Fruit fly (Drosophila melanogaster) whole organism, embryonic: ENCODE measurements around the gene CG12321.
A peak's percentile ranks its signal among the peaks of the same experiment; 100 is the strongest.

ENCODE experiments used
- Adf1 ChIP-seq: fragments of 200-800 bp; sonication (Bioruptor generic); IDR thresholded peaks from 2 replicates; pipeline ENCODE4 v1.3.6; 2022; ENCODE audit warnings: missing biosample characterization, missing genetic modification characterization
- BtbVII ChIP-seq: fragments of 200-800 bp; sonication (Bioruptor generic); optimal IDR thresholded peaks from 3 replicates; lab custom pipeline; 2017; ENCODE audit warnings: missing biosample characterization, mild to moderate bottlenecking, missing genetic modification characterization
- CG10274 ChIP-seq: fragments of 200-800 bp; sonication (Bioruptor generic); optimal IDR thresholded peaks from 3 replicates; lab custom pipeline; 2017; ENCODE audit warnings: missing biosample characterization, mild to moderate bottlenecking, missing genetic modification characterization
- CG10543 ChIP-seq: fragments of 200-800 bp; sonication (Bioruptor generic); optimal IDR thresholded peaks from 3 replicates; lab custom pipeline; 2017; ENCODE audit warnings: missing biosample characterization, mild to moderate bottlenecking, missing genetic modification characterization, moderate library complexity
- CG12071 ChIP-seq: fragments of 200-800 bp; sonication (Bioruptor generic); optimal IDR thresholded peaks from 3 replicates; lab custom pipeline; 2018; ENCODE audit warnings: missing biosample characterization, mild to moderate bottlenecking, missing genetic modification characterization
- CG1233 ChIP-seq: fragments of 200-800 bp; sonication (Bioruptor generic); optimal IDR thresholded peaks from 4 replicates; lab custom pipeline; 2018; ENCODE audit warnings: missing biosample characterization, mild to moderate bottlenecking, missing genetic modification characterization
- CG12942 ChIP-seq: fragments of 200-800 bp; sonication (Bioruptor generic); optimal IDR thresholded peaks from 3 replicates; lab custom pipeline; 2016; ENCODE audit warnings: missing biosample characterization, missing genetic modification characterization
- CG13775 ChIP-seq: fragments of 200-800 bp; sonication (Bioruptor generic); optimal IDR thresholded peaks from 3 replicates; lab custom pipeline; 2017; ENCODE audit warnings: missing biosample characterization, mild to moderate bottlenecking, missing genetic modification characterization
- CG14050 ChIP-seq: fragments of 200-800 bp; sonication (Bioruptor generic); IDR thresholded peaks from 3 replicates; pipeline ENCODE4 v1.3.6; 2022; ENCODE audit warnings: missing biosample characterization, missing genetic modification characterization
- CG14860 ChIP-seq: fragments of 200-800 bp; sonication (Bioruptor generic); IDR thresholded peaks from 3 replicates; pipeline ENCODE4 v1.3.6; 2022; ENCODE audit warnings: missing biosample characterization, missing genetic modification characterization; ENCODE audit not compliant: partially characterized antibody
- CG17186 ChIP-seq: fragments of 200-800 bp; sonication (Bioruptor generic); optimal IDR thresholded peaks from 3 replicates; lab custom pipeline; 2017; ENCODE audit warnings: missing biosample characterization, missing genetic modification reagents, missing genetic modification characterization
- CG3065 ChIP-seq: fragments of 200-800 bp; sonication (Bioruptor generic); optimal IDR thresholded peaks from 2 replicates; lab custom pipeline; 2016; ENCODE audit warnings: missing biosample characterization, missing genetic modification characterization
- CG3163 ChIP-seq: fragments of 200-800 bp; sonication (Bioruptor generic); optimal IDR thresholded peaks from 3 replicates; lab custom pipeline; 2016; ENCODE audit warnings: missing biosample characterization, missing genetic modification characterization
- CG6765 ChIP-seq: fragments of 200-800 bp; sonication (Bioruptor generic); optimal IDR thresholded peaks from 3 replicates; lab custom pipeline; 2017; ENCODE audit warnings: missing biosample characterization, mild to moderate bottlenecking, missing genetic modification characterization
- CG6854 ChIP-seq: fragments of 200-800 bp; sonication (Bioruptor generic); optimal IDR thresholded peaks from 3 replicates; lab custom pipeline; 2017; ENCODE audit warnings: missing biosample characterization, mild to moderate bottlenecking, missing genetic modification characterization
- CG7786 ChIP-seq: fragments of 200-800 bp; sonication (Bioruptor generic); optimal IDR thresholded peaks from 2 replicates; lab custom pipeline; 2016; ENCODE audit warnings: missing biosample characterization, missing genetic modification characterization
- D ChIP-seq, 2 experiments: fragments of 200-800 bp in 1 of 2; fragments of >200 bp in 1 of 2; sonication (Bioruptor generic) in 1 of 2; optimal IDR thresholded peaks; 2 replicates in 1 of 2; 3 replicates in 1 of 2; lab custom pipeline; 2017; ENCODE audit warnings: mild to moderate bottlenecking in 1 of 2, missing biosample characterization in 1 of 2, missing genetic modification characterization in 1 of 2, missing genetic modification reagents in 1 of 2
- Dad ChIP-seq: fragments of 200-800 bp; sonication (Bioruptor generic); optimal IDR thresholded peaks from 3 replicates; lab custom pipeline; 2016; ENCODE audit warnings: missing biosample characterization, missing genetic modification characterization
- Dek ChIP-seq: fragments of 200-800 bp; sonication (Bioruptor generic); optimal IDR thresholded peaks from 3 replicates; lab custom pipeline; 2019; ENCODE audit warnings: missing biosample characterization, mild to moderate bottlenecking, missing genetic modification characterization, moderate library complexity
- Eip74EF ChIP-seq, 2 experiments: fragments of 200-800 bp in 1 of 2; fragments of >200 bp in 1 of 2; sonication (Bioruptor generic) in 1 of 2; optimal IDR thresholded peaks; 2 replicates each; lab custom pipeline; 2017 to 2019; ENCODE audit warnings: missing biosample characterization in 2 of 2, missing genetic modification characterization in 2 of 2, mild to moderate bottlenecking in 1 of 2, moderate library complexity in 1 of 2
- MBD-R2 ChIP-seq: fragments of 200-800 bp; sonication (Bioruptor generic); IDR thresholded peaks from 2 replicates; pipeline ENCODE4 v1.3.6; 2022; ENCODE audit warnings: missing biosample characterization, missing genetic modification characterization
- Mad ChIP-seq: fragments of 200-800 bp; sonication (Bioruptor generic); optimal IDR thresholded peaks from 2 replicates; lab custom pipeline; 2016; ENCODE audit warnings: missing biosample characterization, missing genetic modification characterization
- Nf-YB ChIP-seq: fragments of 200-800 bp; sonication (Bioruptor generic); optimal IDR thresholded peaks from 3 replicates; lab custom pipeline; 2019; ENCODE audit warnings: missing biosample characterization, mild to moderate bottlenecking, missing genetic modification characterization, moderate library complexity
- PHDP ChIP-seq: fragments of 200-800 bp; sonication (Bioruptor generic); optimal IDR thresholded peaks from 3 replicates; lab custom pipeline; 2018; ENCODE audit warnings: missing biosample characterization, mild to moderate bottlenecking, missing genetic modification characterization, moderate library complexity
- Sin3A ChIP-seq: fragments of >200 bp; optimal IDR thresholded peaks from 2 replicates; lab custom pipeline; 2018
- Ssrp ChIP-seq: fragments of 200-800 bp; sonication (Bioruptor generic); optimal IDR thresholded peaks from 2 replicates; lab custom pipeline; 2018; ENCODE audit warnings: missing biosample characterization, mild to moderate bottlenecking, missing genetic modification characterization, moderate library complexity
- Tbp ChIP-seq: fragments of >200 bp; optimal IDR thresholded peaks from 2 replicates; lab custom pipeline; 2018; ENCODE audit warnings: missing biosample characterization, missing genetic modification characterization
- bcd ChIP-seq: fragments of 200-800 bp; sonication (Bioruptor generic); optimal IDR thresholded peaks from 2 replicates; lab custom pipeline; 2017; ENCODE audit warnings: missing biosample characterization, mild to moderate bottlenecking, missing genetic modification characterization
- chif ChIP-seq, 2 experiments: fragments of 200-800 bp; sonication (Bioruptor generic); optimal IDR thresholded peaks; 3 replicates each; lab custom pipeline; 2016; ENCODE audit warnings: missing biosample characterization in 2 of 2, missing genetic modification characterization in 2 of 2
- danr ChIP-seq: fragments of 200-800 bp; sonication (Bioruptor generic); IDR thresholded peaks from 2 replicates; pipeline ENCODE4 v1.3.6; 2022; ENCODE audit warnings: missing biosample characterization, missing genetic modification characterization
- dmrt99B ChIP-seq: fragments of 200-800 bp; sonication (Bioruptor generic); optimal IDR thresholded peaks from 2 replicates; lab custom pipeline; 2018; ENCODE audit warnings: missing biosample characterization, mild to moderate bottlenecking, missing genetic modification characterization, moderate library complexity
- emc ChIP-seq: fragments of 200-800 bp; sonication (Bioruptor generic); optimal IDR thresholded peaks from 2 replicates; lab custom pipeline; 2016; ENCODE audit warnings: missing biosample characterization, missing genetic modification characterization
- exex ChIP-seq: fragments of 200-800 bp; sonication (Bioruptor generic); optimal IDR thresholded peaks from 4 replicates; lab custom pipeline; 2018; ENCODE audit warnings: missing biosample characterization, mild to moderate bottlenecking, missing genetic modification characterization, moderate library complexity
- gcm ChIP-seq: fragments of 200-800 bp; sonication (Bioruptor generic); optimal IDR thresholded peaks from 2 replicates; lab custom pipeline; 2019; ENCODE audit warnings: missing biosample characterization, mild to moderate bottlenecking, missing genetic modification characterization, moderate library complexity
- grau ChIP-seq: fragments of 200-800 bp; optimal IDR thresholded peaks from 3 replicates; lab custom pipeline; 2019; ENCODE audit warnings: missing biosample characterization, mild to moderate bottlenecking, missing genetic modification characterization, moderate library complexity
- kah ChIP-seq: fragments of 200-800 bp; sonication (Bioruptor generic); optimal IDR thresholded peaks from 2 replicates; lab custom pipeline; 2018; ENCODE audit warnings: missing biosample characterization, mild to moderate bottlenecking, missing genetic modification characterization
- luna ChIP-seq: fragments of 200-800 bp; sonication (Bioruptor generic); optimal IDR thresholded peaks from 2 replicates; lab custom pipeline; 2016; ENCODE audit warnings: missing biosample characterization, missing genetic modification characterization
- ranshi ChIP-seq: fragments of 200-800 bp; sonication (Bioruptor generic); IDR thresholded peaks from 2 replicates; pipeline ENCODE4 v1.3.6; 2022; ENCODE audit warnings: missing biosample characterization, missing genetic modification characterization
- schlank ChIP-seq: fragments of 200-800 bp; sonication (Bioruptor generic); optimal IDR thresholded peaks from 2 replicates; lab custom pipeline; 2018; ENCODE audit warnings: missing biosample characterization, mild to moderate bottlenecking, missing genetic modification characterization
- seq ChIP-seq: fragments of 200-800 bp; sonication (Bioruptor generic); IDR thresholded peaks from 2 replicates; pipeline ENCODE4 v1.3.6; 2022; ENCODE audit warnings: missing biosample characterization, missing genetic modification characterization
- sim ChIP-seq: fragments of 200-800 bp; sonication (Bioruptor generic); IDR thresholded peaks from 2 replicates; pipeline ENCODE4 v1.3.6; 2022; ENCODE audit warnings: missing biosample characterization, missing genetic modification characterization
- slbo ChIP-seq: fragments of 200-800 bp; sonication (Bioruptor generic); IDR thresholded peaks from 2 replicates; pipeline ENCODE4 v1.3.6; 2022; ENCODE audit warnings: missing biosample characterization, missing genetic modification characterization
- slou ChIP-seq: fragments of 200-800 bp; sonication (Bioruptor generic); optimal IDR thresholded peaks from 3 replicates; lab custom pipeline; 2016; ENCODE audit warnings: missing biosample characterization, missing genetic modification characterization
- slp2 ChIP-seq: fragments of 200-800 bp; sonication (Bioruptor generic); optimal IDR thresholded peaks from 2 replicates; lab custom pipeline; 2016; ENCODE audit warnings: missing biosample characterization, missing genetic modification characterization
- ssp ChIP-seq: fragments of 200-800 bp; sonication (Bioruptor generic); IDR thresholded peaks from 2 replicates; pipeline ENCODE4 v1.3.6; 2022; ENCODE audit warnings: missing biosample characterization, missing genetic modification characterization
- sug ChIP-seq: fragments of 200-800 bp; optimal IDR thresholded peaks from 2 replicates; lab custom pipeline; 2019; ENCODE audit warnings: missing biosample characterization, mild to moderate bottlenecking, missing genetic modification characterization, moderate library complexity
- tup ChIP-seq: fragments of 200-800 bp; sonication (Bioruptor generic); optimal IDR thresholded peaks from 2 replicates; lab custom pipeline; 2016; ENCODE audit warnings: missing biosample characterization, mild to moderate bottlenecking, missing genetic modification characterization, moderate library complexity
- usp ChIP-seq: fragments of >200 bp; optimal IDR thresholded peaks from 2 replicates; lab custom pipeline; 2017; ENCODE audit warnings: missing biosample characterization, missing genetic modification characterization
- vfl ChIP-seq: fragments of 200-800 bp; sonication (Bioruptor generic); optimal IDR thresholded peaks from 2 replicates; lab custom pipeline; 2016; ENCODE audit warnings: missing biosample characterization, missing genetic modification characterization
- wek ChIP-seq: fragments of 200-800 bp; sonication (Bioruptor generic); optimal IDR thresholded peaks from 3 replicates; lab custom pipeline; 2018; ENCODE audit warnings: missing biosample characterization, mild to moderate bottlenecking, missing genetic modification characterization, moderate library complexity
- zfh1 ChIP-seq: fragments of 200-800 bp; sonication (Bioruptor generic); IDR thresholded peaks from 3 replicates; pipeline ENCODE4 v1.3.6; 2022; ENCODE audit warnings: missing biosample characterization, missing genetic modification characterization

The CG12321 gene

dm6 chr3R:18223434-18223833, 34.9 kb upstream of the CG12321 start, which contains the start of the genes mTerf5 and Non3 (continued):
- TF ChIP-seq slp2 = no peak
- TF ChIP-seq CG13775 (GFP tag; lab: Kevin White, UChicago) = peak; percentile 83
- TF ChIP-seq kah (GFP tag; lab: Kevin White, UChicago) = peak; percentile 71
- peak; percentile 33 for TF ChIP-seq Ssrp (tag; lab: Kevin White, UChicago)
- TF ChIP-seq MBD-R2 (GFP tag; lab: Robert Waterston, UW) = peak; percentile 86
- no peak for TF ChIP-seq CG1233 (GFP tag; lab: Kevin White, UChicago)
- TF ChIP-seq CG3163 (GFP tag; lab: Kevin White, UChicago) = no peak
- no peak for TF ChIP-seq CG10274
- TF ChIP-seq grau (tag; lab: Kevin White, UChicago) = peak; percentile 66
- TF ChIP-seq CG14050 (GFP tag; lab: Robert Waterston, UW) = no peak
- TF ChIP-seq CG6765 (GFP tag; lab: Kevin White, UChicago) = no peak
- TF ChIP-seq gcm (GFP tag; lab: Kevin White, UChicago) = peak; percentile 73
- no peak for TF ChIP-seq seq (GFP tag; lab: Robert Waterston, UW)
- 0 out of 2 replicates have a peak, but pooled peaks have one; percentile 40 for TF ChIP-seq ranshi (GFP tag; lab: Robert Waterston, UW)
- TF ChIP-seq dmrt99B (tag; lab: Kevin White, UChicago) = no peak
- TF ChIP-seq luna (GFP tag; lab: Kevin White, UChicago) = no peak
- no peak for TF ChIP-seq usp
- no peak for TF ChIP-seq sim
- no peak for TF ChIP-seq slou
- TF ChIP-seq CG12942 = peak; percentile 46
- peak; percentile 8 for TF ChIP-seq vfl (GFP tag; lab: Kevin White, UChicago)
- TF ChIP-seq slbo = peak; percentile 67; the same call in 1 of the 2 replicates
- no peak for TF ChIP-seq Eip74EF (GFP tag; optimal IDR thresholded peaks at IDR 0.05; lab: Kevin White, UChicago)
- no peak for TF ChIP-seq Mad
- peak; percentile 7 for TF ChIP-seq CG7786
- TF ChIP-seq Tbp (GFP tag; lab: Kevin White, UChicago) = no peak
- TF ChIP-seq tup (GFP tag; lab: Kevin White, UChicago) = no peak
- no peak for TF ChIP-seq Dad (GFP tag; lab: Kevin White, UChicago)
- TF ChIP-seq bcd (GFP tag; lab: Kevin White, UChicago) = peak; percentile 44
- TF ChIP-seq CG3065 = peak; percentile 21
- TF ChIP-seq CG10543 (GFP tag; lab: Kevin White, UChicago) = peak; percentile 33
- TF ChIP-seq sug (tag; lab: Kevin White, UChicago) = peak; percentile 62
- TF ChIP-seq PHDP (tag; lab: Kevin White, UChicago) = peak; percentile 60
- TF ChIP-seq Sin3A (lab: Kevin White, UChicago) = no peak
- no peak for TF ChIP-seq CG12071 (GFP tag; lab: Kevin White, UChicago)
- TF ChIP-seq CG6854 (GFP tag; lab: Kevin White, UChicago) = no peak
- no peak for TF ChIP-seq chif (GFP tag; optimal IDR thresholded peaks at IDR 0.05; lab: Kevin White, UChicago)
- TF ChIP-seq wek (GFP tag; lab: Kevin White, UChicago) = no peak
- peak; percentile 12 for TF ChIP-seq exex (tag; lab: Kevin White, UChicago)
- no peak for TF ChIP-seq ssp (GFP tag; lab: Robert Waterston, UW)
- TF ChIP-seq zfh1 (GFP tag; lab: Robert Waterston, UW) = peak; percentile 58; the same call in 1 of the 3 replicates
- peak; percentile 33 for TF ChIP-seq CG17186 (GFP tag; lab: Kevin White, UChicago)
- no peak for TF ChIP-seq BtbVII
- TF ChIP-seq emc = no peak
- peak; percentile 29 for TF ChIP-seq Nf-YB (GFP tag; lab: Kevin White, UChicago)
- TF ChIP-seq danr = no peak
- TF ChIP-seq Adf1 (GFP tag; lab: Robert Waterston, UW) = peak; percentile 17; the same call in 1 of the 2 replicates
- TF ChIP-seq CG14860 = peak; percentile 81
- TF ChIP-seq Dek (tag; lab: Kevin White, UChicago) = peak; percentile 36
- TF ChIP-seq D (optimal IDR thresholded peaks at IDR 0.05; lab: Kevin White, UChicago) = no peak
- no peak for TF ChIP-seq D (GFP tag; optimal IDR thresholded peaks at IDR 0.05; lab: Kevin White, UChicago)
- no peak for TF ChIP-seq schlank (tag; lab: Kevin White, UChicago)
